Fruit fly (Drosophila melanogaster) whole organism, wandering third instar larva: Measurements from ENCODE around the gene Gba1a.

Experiments
- Abd-B ChIP-seq: fragments of >200 bp; optimal IDR thresholded peaks from 2 replicates; lab custom pipeline; 2017; ENCODE audit warnings: missing biosample characterization, missing genetic modification characterization
- CG32264 ChIP-seq: fragments of 200-800 bp; sonication (Bioruptor generic); optimal IDR thresholded peaks from 2 replicates; lab custom pipeline; 2016; ENCODE audit warnings: missing biosample characterization, missing genetic modification characterization
- CrebA ChIP-seq: fragments of 200-800 bp; sonication (Bioruptor generic); optimal IDR thresholded peaks from 2 replicates; lab custom pipeline; 2016; ENCODE audit warnings: missing biosample characterization, mild to moderate bottlenecking, missing genetic modification characterization, borderline replicate concordance
- Dfd ChIP-seq: fragments of >200 bp; optimal IDR thresholded peaks from 2 replicates; lab custom pipeline; 2017; ENCODE audit warnings: missing biosample characterization, missing genetic modification characterization
- Dif ChIP-seq: fragments of 200-275, 200-300 bp; sonication (Bioruptor generic); optimal IDR thresholded peaks from 2 replicates; lab custom pipeline; 2018; ENCODE audit warnings: missing biosample characterization, missing genetic modification characterization; ENCODE audit not compliant: partially characterized antibody
- GATAd ChIP-seq: sonication (Bioruptor generic); optimal IDR thresholded peaks from 2 replicates; lab custom pipeline; 2016; ENCODE audit warnings: missing biosample characterization, missing genetic modification characterization
- HLH106 ChIP-seq: fragments of 200-800 bp; optimal IDR thresholded peaks from 3 replicates; lab custom pipeline; 2019; ENCODE audit warnings: missing biosample characterization, mild to moderate bottlenecking, missing genetic modification characterization, moderate library complexity
- Hr78 ChIP-seq: fragments of >200 bp; optimal IDR thresholded peaks from 2 replicates; lab custom pipeline; 2017; ENCODE audit warnings: missing biosample characterization, missing genetic modification characterization
- Hr83 ChIP-seq: fragments of 200-300 bp; sonication (Bioruptor generic); optimal IDR thresholded peaks from 2 replicates; lab custom pipeline; 2016; ENCODE audit warnings: missing biosample characterization, mild to moderate bottlenecking, missing genetic modification characterization, moderate library complexity; ENCODE audit not compliant: poor library complexity, severe bottlenecking
- Myc ChIP-seq: fragments of >200 bp; optimal IDR thresholded peaks from 2 replicates; lab custom pipeline; 2017
- N ChIP-seq: fragments of >200 bp; optimal IDR thresholded peaks from 2 replicates; lab custom pipeline; 2018; ENCODE audit warnings: missing biosample characterization, missing external identifiers, missing genetic modification characterization
- OdsH ChIP-seq: fragments of 200-800 bp; sonication (Bioruptor generic); optimal IDR thresholded peaks from 2 replicates; lab custom pipeline; 2016; ENCODE audit warnings: missing biosample characterization, mild to moderate bottlenecking, missing genetic modification characterization
- Rel ChIP-seq, 2 experiments: fragments of 200-800 bp; sonication (Bioruptor generic) in 1 of 2; optimal IDR thresholded peaks; 2 replicates in 1 of 2; 3 replicates in 1 of 2; lab custom pipeline; 2016 to 2019; ENCODE audit warnings: mild to moderate bottlenecking in 2 of 2, missing biosample characterization in 2 of 2, missing genetic modification characterization in 2 of 2, moderate library complexity in 1 of 2
- Vsx2 ChIP-seq: fragments of 200-300, 225-300 bp; sonication (Bioruptor generic); optimal IDR thresholded peaks from 2 replicates; lab custom pipeline; 2018; ENCODE audit warnings: missing biosample characterization, missing genetic modification characterization; ENCODE audit not compliant: partially characterized antibody
- br ChIP-seq: fragments of 200-800 bp; sonication (Bioruptor generic); optimal IDR thresholded peaks from 2 replicates; lab custom pipeline; 2016; ENCODE audit warnings: missing biosample characterization, missing genetic modification characterization
- brk ChIP-seq: fragments of 200-800 bp; sonication (Bioruptor generic); optimal IDR thresholded peaks from 2 replicates; lab custom pipeline; 2016; ENCODE audit warnings: missing biosample characterization, mild to moderate bottlenecking, missing genetic modification characterization
- dl ChIP-seq, 2 experiments: fragments of 175-275, 200-275 bp in 1 of 2; fragments of 200-275 bp in 1 of 2; sonication (Bioruptor generic); optimal IDR thresholded peaks; lab custom pipeline; 2018; ENCODE audit warnings: mild to moderate bottlenecking in 2 of 2, missing biosample characterization in 2 of 2, missing genetic modification characterization in 2 of 2, moderate library complexity in 2 of 2; ENCODE audit not compliant: partially characterized antibody in 2 of 2, insufficient read depth in 1 of 2
- dmrt93B ChIP-seq: fragments of 200-800 bp; sonication (Bioruptor generic); optimal IDR thresholded peaks from 2 replicates; lab custom pipeline; 2018; ENCODE audit warnings: missing biosample characterization, mild to moderate bottlenecking, missing genetic modification characterization
- dsf ChIP-seq: sonication (Bioruptor generic); optimal IDR thresholded peaks from 2 replicates; lab custom pipeline; 2016; ENCODE audit warnings: missing biosample characterization, missing genetic modification characterization, borderline replicate concordance
- foxo ChIP-seq, 2 experiments: fragments of 200-800 bp; sonication (Bioruptor generic); optimal IDR thresholded peaks; 2 replicates in 1 of 2; 3 replicates in 1 of 2; lab custom pipeline; 2016 to 2017; ENCODE audit warnings: missing biosample characterization in 2 of 2, missing genetic modification characterization in 2 of 2
- h ChIP-seq: fragments of 200-800 bp; sonication (Bioruptor generic); optimal IDR thresholded peaks from 3 replicates; lab custom pipeline; 2016; ENCODE audit warnings: missing biosample characterization, mild to moderate bottlenecking, missing genetic modification characterization
- jim ChIP-seq: fragments of 175-275, 200-325 bp; sonication (Bioruptor generic); optimal IDR thresholded peaks from 2 replicates; lab custom pipeline; 2016; ENCODE audit warnings: missing biosample characterization, mild to moderate bottlenecking, missing genetic modification characterization
- lola ChIP-seq: fragments of >200 bp; optimal IDR thresholded peaks from 2 replicates; lab custom pipeline; 2017; ENCODE audit warnings: missing biosample characterization, missing genetic modification characterization
- pan ChIP-seq: fragments of >200 bp; optimal IDR thresholded peaks from 2 replicates; lab custom pipeline; 2017
- psq ChIP-seq: fragments of 200-800 bp; sonication (Bioruptor generic); optimal IDR thresholded peaks from 3 replicates; lab custom pipeline; 2017; ENCODE audit warnings: missing biosample characterization, mild to moderate bottlenecking, missing genetic modification characterization, moderate library complexity
- rgr ChIP-seq: fragments of 200-800 bp; sonication (Bioruptor generic); optimal IDR thresholded peaks from 3 replicates; lab custom pipeline; 2016; ENCODE audit warnings: missing biosample characterization, mild to moderate bottlenecking, missing genetic modification characterization
- sv ChIP-seq: fragments of 200-800 bp; sonication (Bioruptor generic); optimal IDR thresholded peaks from 3 replicates; lab custom pipeline; 2016; ENCODE audit warnings: missing biosample characterization, missing genetic modification characterization
- tai ChIP-seq: sonication (Bioruptor generic); optimal IDR thresholded peaks from 2 replicates; lab custom pipeline; 2016; ENCODE audit warnings: missing biosample characterization, missing genetic modification characterization
- usp ChIP-seq: fragments of >200 bp; optimal IDR thresholded peaks from 2 replicates; lab custom pipeline; 2017; ENCODE audit warnings: missing biosample characterization, missing genetic modification characterization
- woc ChIP-seq: sonication (Bioruptor generic); optimal IDR thresholded peaks from 2 replicates; lab custom pipeline; 2016; ENCODE audit warnings: missing biosample characterization, mild to moderate bottlenecking, missing genetic modification characterization

Gene Gba1a

DNA sequence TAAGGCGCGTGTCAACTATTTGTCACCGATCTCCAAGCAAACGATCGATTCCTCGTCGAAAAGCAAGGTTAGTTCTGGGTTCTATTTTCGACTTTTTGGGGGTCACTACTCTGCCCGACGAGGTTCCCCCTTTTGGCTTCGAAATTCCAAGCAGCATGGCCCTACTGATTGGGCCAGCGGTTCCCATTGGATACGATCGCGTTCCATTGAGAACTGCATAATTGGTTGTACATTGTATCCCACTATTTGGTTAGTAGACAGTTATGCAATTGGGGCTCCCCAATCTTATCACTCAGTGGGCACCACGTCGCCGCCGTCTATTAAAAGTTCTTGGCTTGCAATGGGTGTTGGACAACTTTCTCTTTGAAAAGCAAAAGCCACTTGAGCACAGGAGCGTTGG is 33.4 kb downstream of the Gba1a start:
- no peak for TF ChIP-seq CG32264 (GFP tag; lab: Kevin White, UChicago)
- no peak for TF ChIP-seq brk
- no peak for TF ChIP-seq N (GFP tag; lab: Kevin White, UChicago)
- TF ChIP-seq dsf (GFP tag; lab: Kevin White, UChicago), result no peak
- TF ChIP-seq rgr (GFP tag; lab: Kevin White, UChicago), result no peak
- TF ChIP-seq HLH106 (tag; lab: Kevin White, UChicago), result no peak
- no peak for TF ChIP-seq Dfd (GFP tag; lab: Kevin White, UChicago)
- TF ChIP-seq dmrt93B, result no peak
- no peak for TF ChIP-seq usp (GFP tag; lab: Kevin White, UChicago)
- no peak for TF ChIP-seq pan (lab: Kevin White, UChicago)
- TF ChIP-seq GATAd (GFP tag; lab: Kevin White, UChicago), result no peak
- no peak for TF ChIP-seq Myc (lab: Kevin White, UChicago)
- TF ChIP-seq dl (GFP tag; optimal IDR thresholded peaks at IDR 0.05; lab: Kevin White, UChicago; ENCODE audit: insufficient read depth in 1 of 2, partially characterized antibody in 2 of 2), result no peak
- no peak for TF ChIP-seq CrebA (GFP tag; lab: Kevin White, UChicago)
- no peak for TF ChIP-seq sv
- TF ChIP-seq tai, result no peak
- TF ChIP-seq woc (GFP tag; lab: Kevin White, UChicago), result no peak
- no peak for TF ChIP-seq Rel (GFP tag; optimal IDR thresholded peaks at IDR 0.05; lab: Kevin White, UChicago)
- TF ChIP-seq Rel (tag; optimal IDR thresholded peaks at IDR 0.05; lab: Kevin White, UChicago), result no peak
- no peak for TF ChIP-seq Hr78 (GFP tag; lab: Kevin White, UChicago)
- no peak for TF ChIP-seq psq (GFP tag; lab: Kevin White, UChicago)

DNA sequence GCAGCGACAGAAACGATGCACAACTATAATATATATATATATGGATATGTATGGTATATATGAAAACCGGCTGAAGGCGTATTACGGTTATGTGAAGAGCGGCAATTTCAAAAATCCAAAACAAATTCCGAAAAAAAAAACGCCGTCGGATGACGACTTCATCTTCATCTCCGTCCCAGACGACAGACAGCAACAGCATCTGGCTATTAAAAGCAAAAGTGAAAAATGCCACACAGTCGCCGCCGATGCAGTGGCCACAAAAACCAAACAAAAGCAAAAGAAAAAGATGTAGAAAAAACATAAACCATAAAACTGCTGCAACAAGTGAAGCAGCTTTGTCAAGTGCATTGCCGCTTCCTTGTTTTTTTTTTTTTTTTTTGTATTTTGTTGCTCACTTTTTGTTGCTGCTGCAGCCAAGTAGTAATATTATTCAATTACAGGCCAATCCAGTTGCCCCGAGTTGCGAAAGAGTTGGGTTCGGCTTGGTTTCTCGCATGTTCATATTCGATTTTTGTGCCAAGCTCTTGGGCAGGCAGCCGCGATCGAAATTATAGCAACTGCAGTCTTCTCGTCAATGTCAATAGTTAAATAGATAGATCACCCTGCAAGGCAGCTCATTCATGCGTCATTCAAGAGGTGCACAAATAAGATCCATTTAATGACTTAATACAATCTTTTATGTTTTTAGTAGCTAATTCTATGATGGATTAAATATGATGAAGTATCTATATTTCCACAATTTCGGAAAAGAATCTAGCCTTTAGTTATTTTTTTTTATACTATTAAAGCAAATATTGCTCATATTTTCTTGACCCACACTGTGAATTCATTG is 34.4 kb downstream of the Gba1a start:
- TF ChIP-seq Dif (GFP tag; lab: Kevin White, UChicago), result no peak
- no peak for TF ChIP-seq sv
- no peak for TF ChIP-seq rgr (GFP tag; lab: Kevin White, UChicago)
- TF ChIP-seq Myc (lab: Kevin White, UChicago), result no peak
- TF ChIP-seq Abd-B (GFP tag; lab: Kevin White, UChicago), result no peak
- no peak for TF ChIP-seq CG32264 (GFP tag; lab: Kevin White, UChicago)
- no peak for TF ChIP-seq OdsH (GFP tag; lab: Kevin White, UChicago)
- TF ChIP-seq Hr78 (GFP tag; lab: Kevin White, UChicago), result no peak
- TF ChIP-seq N (GFP tag; lab: Kevin White, UChicago), result no peak

DNA sequence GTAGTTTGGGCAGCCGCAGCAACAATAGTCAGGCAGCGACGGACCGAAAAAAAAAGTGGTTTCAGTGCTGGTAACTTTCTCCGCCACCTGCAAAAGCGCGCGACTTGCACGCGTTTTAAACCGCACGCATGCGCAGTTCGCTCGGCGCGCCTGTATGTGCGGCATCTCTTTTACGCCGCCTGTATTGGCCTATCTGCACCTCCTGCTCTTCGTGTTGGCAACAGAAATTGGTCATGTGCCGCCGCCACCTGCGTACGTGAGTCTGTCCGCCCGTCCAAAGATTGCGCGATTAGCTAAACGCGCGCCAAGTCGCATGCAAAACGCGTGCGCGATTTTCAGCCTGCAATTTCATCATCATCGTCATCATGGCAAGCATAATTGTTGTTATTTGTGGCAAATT is 35.2 kb downstream of the Gba1a start:
- TF ChIP-seq br (GFP tag; lab: Kevin White, UChicago), result no peak
- TF ChIP-seq Myc (lab: Kevin White, UChicago), result peak; percentile 86
- TF ChIP-seq, all 38 proteins: peak for 1

DNA sequence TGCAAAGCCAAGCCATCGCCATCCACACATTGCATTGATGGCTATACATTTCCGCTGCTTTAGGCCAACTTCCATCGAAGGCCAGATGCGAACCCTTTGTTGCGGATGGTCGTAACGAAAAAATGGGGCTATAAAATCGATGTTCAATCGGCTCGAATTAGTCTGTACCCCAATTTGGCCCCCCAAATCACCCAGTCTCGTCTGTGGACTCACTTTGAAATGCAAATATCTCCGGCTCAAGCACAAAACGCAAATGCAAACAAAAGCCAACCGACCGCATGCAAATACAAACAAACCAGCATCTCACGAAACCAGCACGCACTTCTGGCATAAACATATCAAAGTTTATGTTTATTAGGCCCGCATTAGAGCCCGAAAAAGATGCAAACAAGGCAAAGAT is 35.9 kb downstream of the Gba1a start:
- TF ChIP-seq psq (GFP tag; lab: Kevin White, UChicago), result no peak
- TF ChIP-seq tai, result no peak
- no peak for TF ChIP-seq dsf (GFP tag; lab: Kevin White, UChicago)
- no peak for TF ChIP-seq HLH106 (tag; lab: Kevin White, UChicago)
- no peak for TF ChIP-seq pan (lab: Kevin White, UChicago)
- TF ChIP-seq lola, result no peak
- no peak for TF ChIP-seq h
- TF ChIP-seq Hr83 (GFP tag; lab: Kevin White, UChicago), result no peak
- no peak for TF ChIP-seq foxo (GFP tag; optimal IDR thresholded peaks at IDR 0.05; lab: Kevin White, UChicago)
- TF ChIP-seq jim, result no peak
- TF ChIP-seq brk, result no peak
- no peak for TF ChIP-seq CrebA (GFP tag; lab: Kevin White, UChicago)
- no peak for TF ChIP-seq Vsx2 (GFP tag; lab: Kevin White, UChicago)
- no peak for TF ChIP-seq sv
- TF ChIP-seq CG32264 (GFP tag; lab: Kevin White, UChicago), result no peak
- no peak for TF ChIP-seq N (GFP tag; lab: Kevin White, UChicago)
- no peak for TF ChIP-seq dl (GFP tag; optimal IDR thresholded peaks at IDR 0.05; lab: Kevin White, UChicago; ENCODE audit: insufficient read depth in 1 of 2, partially characterized antibody in 2 of 2)
- no peak for TF ChIP-seq woc (GFP tag; lab: Kevin White, UChicago)
